Worm (Caenorhabditis elegans) whole organism, L4 larva: ENCODE measurements around the gene srx-122.
A peak's percentile ranks its signal among the peaks of the same experiment; 100 is the strongest.

Source experiments
- nhr-77 ChIP-seq: fragments of 150-350 bp; optimal IDR thresholded peaks from 2 replicates; lab custom pipeline; 2014; ENCODE audit warnings: missing biosample characterization, missing genetic modification characterization
- snpc-1.2 ChIP-seq: fragments of 200-800 bp; sonication (Bioruptor generic); IDR thresholded peaks from 2 replicates; pipeline ENCODE4 v1.3.6; 2022; ENCODE audit warnings: missing genetic modification reagents, missing genetic modification characterization, missing compliant biosample characterization
- unc-130 ChIP-seq: sonication (generic microtip); optimal IDR thresholded peaks from 2 replicates; lab custom pipeline; 2016; ENCODE audit warnings: missing genetic modification reagents, missing genetic modification characterization, missing compliant biosample characterization
- unc-62 ChIP-seq, 3 experiments: fragments of 150-350 bp in 1 of 3; sonication (generic microtip); optimal IDR thresholded peaks in 2 of 3; peaks in 1 of 3; 1 replicate in 1 of 3; 2 replicates in 2 of 3; lab custom pipeline; 2014 to 2017; ENCODE audit warnings: missing biosample characterization in 3 of 3, missing genetic modification characterization in 3 of 3, missing genetic modification reagents in 3 of 3, missing genotype in 1 of 3
- zfp-2 ChIP-seq: sonication (generic microtip); optimal IDR thresholded peaks from 2 replicates; lab custom pipeline; 2016; ENCODE audit warnings: mild to moderate bottlenecking, missing genetic modification characterization, missing compliant biosample characterization

- TF ChIP-seq unc-62 (GFP tag; optimal IDR thresholded peaks at IDR 0.05 in 1 of 2; lab: Kevin White, UChicago) (peak in 1 of 2 experiments; percentile 67), unc-62 (tag; optimal IDR thresholded peaks at IDR 0.05; lab: Kevin White, UChicago) (no peak), zfp-2 (tag; lab: Kevin White, UChicago) (no peak), snpc-1.2 (GFP tag; lab: Robert Waterston, UW) (no peak), unc-130 (no peak), nhr-77 (tag; lab: Kevin White, UChicago) (no peak)
Measured at ce11 chrV:3308169-3308568, 10.5 kb upstream of the srx-122 start, which contains the start of gene srbc-3.
